Worm (Caenorhabditis elegans) whole organism, mixed stage, embryonic: ENCODE data around the gene ZC487.1.

Source experiments
- M03D4.4 ChIP-seq: sonication (generic microtip); optimal IDR thresholded peaks from 2 replicates; lab custom pipeline; 2017; ENCODE audit warnings: mild to moderate bottlenecking, missing genetic modification characterization, missing compliant biosample characterization
- bed-3 ChIP-seq: fragments of 200-800 bp; sonication (Bioruptor generic); optimal IDR thresholded peaks from 3 replicates; lab custom pipeline; 2018; ENCODE audit warnings: mild to moderate bottlenecking, missing genetic modification characterization, moderate library complexity, missing compliant biosample characterization
- blmp-1 ChIP-seq: fragments of 150-350 bp; optimal IDR thresholded peaks from 2 replicates; lab custom pipeline; 2014; ENCODE audit warnings: missing biosample characterization, missing genetic modification characterization
- ceh-39 ChIP-seq: fragments of 150-350 bp; optimal IDR thresholded peaks from 2 replicates; lab custom pipeline; 2014; ENCODE audit warnings: missing biosample characterization, missing genetic modification characterization
- ceh-43 ChIP-seq: fragments of 200-800 bp; sonication (Bioruptor generic); optimal IDR thresholded peaks from 2 replicates; lab custom pipeline; 2018; ENCODE audit warnings: mild to moderate bottlenecking, missing genetic modification characterization, moderate library complexity, missing compliant biosample characterization
- ceh-83 ChIP-seq: fragments of 200-800 bp; sonication (Bioruptor generic); optimal IDR thresholded peaks from 2 replicates; lab custom pipeline; 2018; ENCODE audit warnings: mild to moderate bottlenecking, missing genetic modification characterization, missing compliant biosample characterization
- ces-1 ChIP-seq: fragments of 150-350 bp; optimal IDR thresholded peaks from 2 replicates; lab custom pipeline; 2014; ENCODE audit warnings: missing biosample characterization, missing genetic modification reagents, missing genetic modification characterization
- cnd-1 ChIP-seq: fragments of 200-800 bp; sonication (Bioruptor generic); optimal IDR thresholded peaks from 2 replicates; lab custom pipeline; 2018; ENCODE audit warnings: mild to moderate bottlenecking, missing genetic modification characterization, missing compliant biosample characterization
- drap-1 ChIP-seq: fragments of 200-800 bp; sonication (Bioruptor generic); optimal IDR thresholded peaks from 3 replicates; lab custom pipeline; 2018; ENCODE audit warnings: mild to moderate bottlenecking, missing genetic modification characterization, missing compliant biosample characterization
- elt-1 ChIP-seq: sonication (generic microtip); optimal IDR thresholded peaks from 2 replicates; lab custom pipeline; 2017; ENCODE audit warnings: missing genetic modification characterization, mild to moderate bottlenecking, missing compliant biosample characterization, antibody characterized with exemption, moderate library complexity, borderline replicate concordance; ENCODE audit not compliant: insufficient read depth
- elt-3 ChIP-seq: fragments of 150-350 bp; optimal IDR thresholded peaks from 2 replicates; lab custom pipeline; 2014; ENCODE audit warnings: missing biosample characterization, missing genetic modification characterization
- flh-1 ChIP-seq: fragments of 200-800 bp; sonication (Bioruptor generic); optimal IDR thresholded peaks from 2 replicates; lab custom pipeline; 2018; ENCODE audit warnings: mild to moderate bottlenecking, missing genetic modification characterization, moderate library complexity, missing compliant biosample characterization
- ham-2 ChIP-seq: fragments of 200-800 bp; sonication (Bioruptor generic); optimal IDR thresholded peaks from 2 replicates; lab custom pipeline; 2018; ENCODE audit warnings: mild to moderate bottlenecking, missing genetic modification characterization, missing compliant biosample characterization
- hlh-1 ChIP-seq: fragments of 150-350 bp; optimal IDR thresholded peaks from 2 replicates; lab custom pipeline; 2014; ENCODE audit warnings: missing biosample characterization, missing genetic modification reagents, missing genetic modification characterization
- lin-13 ChIP-seq: fragments of 150-350 bp; optimal IDR thresholded peaks from 2 replicates; lab custom pipeline; 2014; ENCODE audit warnings: missing biosample characterization, missing genetic modification characterization
- lin-32 ChIP-seq: fragments of 200-800 bp; sonication (Bioruptor generic); optimal IDR thresholded peaks from 2 replicates; lab custom pipeline; 2018; ENCODE audit warnings: mild to moderate bottlenecking, missing genetic modification characterization, missing compliant biosample characterization
- lsy-2 ChIP-seq: fragments of 150-350 bp; optimal IDR thresholded peaks from 2 replicates; lab custom pipeline; 2014; ENCODE audit warnings: missing biosample characterization, missing genetic modification characterization
- mab-5 ChIP-seq: fragments of 150-350 bp; optimal IDR thresholded peaks from 2 replicates; lab custom pipeline; 2014; ENCODE audit warnings: missing biosample characterization, missing genetic modification characterization
- mep-1 ChIP-seq: fragments of 150-350 bp; optimal IDR thresholded peaks from 2 replicates; lab custom pipeline; 2017; ENCODE audit warnings: missing biosample characterization, missing genetic modification reagents, missing genetic modification characterization, inconsistent platforms
- mls-2 ChIP-seq: sonication (generic microtip); optimal IDR thresholded peaks from 2 replicates; lab custom pipeline; 2016; ENCODE audit warnings: mild to moderate bottlenecking, missing genetic modification characterization, moderate library complexity, missing compliant biosample characterization
- nhr-12 ChIP-seq: fragments of 150-350 bp; optimal IDR thresholded peaks from 2 replicates; lab custom pipeline; 2014; ENCODE audit warnings: missing biosample characterization, missing genetic modification characterization
- nhr-2 ChIP-seq: fragments of 150-350 bp; optimal IDR thresholded peaks from 2 replicates; lab custom pipeline; 2014; ENCODE audit warnings: missing biosample characterization, missing genetic modification characterization
- nhr-237 ChIP-seq: fragments of 150-350 bp; optimal IDR thresholded peaks from 2 replicates; lab custom pipeline; 2014; ENCODE audit warnings: missing biosample characterization, missing genetic modification characterization
- nhr-28 ChIP-seq: fragments of 150-350 bp; optimal IDR thresholded peaks from 2 replicates; lab custom pipeline; 2014; ENCODE audit warnings: missing biosample characterization, missing genetic modification characterization
- nhr-76 ChIP-seq: sonication (generic microtip); optimal IDR thresholded peaks from 2 replicates; lab custom pipeline; 2017; ENCODE audit warnings: missing biosample characterization, missing genetic modification characterization
- pha-4 ChIP-seq: fragments of 150-350 bp; optimal IDR thresholded peaks from 2 replicates; lab custom pipeline; 2018; ENCODE audit warnings: missing biosample characterization, missing genetic modification reagents, missing genetic modification characterization
- sem-2 ChIP-seq: fragments of 200-800 bp; sonication (Bioruptor generic); optimal IDR thresholded peaks from 2 replicates; lab custom pipeline; 2018; ENCODE audit warnings: mild to moderate bottlenecking, missing genetic modification characterization, missing compliant biosample characterization
- snpc-4 ChIP-seq: fragments of 150-350 bp; optimal IDR thresholded peaks from 2 replicates; lab custom pipeline; 2014; ENCODE audit warnings: missing biosample characterization, missing genetic modification characterization
- tbx-8 ChIP-seq: fragments of 200-800 bp; sonication (Bioruptor generic); optimal IDR thresholded peaks from 2 replicates; lab custom pipeline; 2018; ENCODE audit warnings: mild to moderate bottlenecking, missing genetic modification characterization, moderate library complexity, missing compliant biosample characterization
- unc-120 ChIP-seq: sonication (generic microtip); optimal IDR thresholded peaks from 2 replicates; lab custom pipeline; 2017; ENCODE audit warnings: missing genetic modification characterization, missing compliant biosample characterization; ENCODE audit not compliant: poor library complexity, severe bottlenecking
- unc-39 ChIP-seq: fragments of 150-350 bp; optimal IDR thresholded peaks from 2 replicates; lab custom pipeline; 2014; ENCODE audit warnings: missing biosample characterization, missing genetic modification characterization
- unc-62 ChIP-seq: fragments of 150-350 bp; optimal IDR thresholded peaks from 2 replicates; lab custom pipeline; 2014; ENCODE audit warnings: missing biosample characterization, missing genetic modification reagents, missing genetic modification characterization
- zip-8 ChIP-seq: fragments of 150-350 bp; optimal IDR thresholded peaks from 2 replicates; lab custom pipeline; 2014; ENCODE audit warnings: missing biosample characterization, missing genetic modification characterization
- ztf-11 ChIP-seq: fragments of 150-350 bp; optimal IDR thresholded peaks from 2 replicates; lab custom pipeline; 2014; ENCODE audit warnings: missing biosample characterization, missing genetic modification characterization

Gene ZC487.1

DNA sequence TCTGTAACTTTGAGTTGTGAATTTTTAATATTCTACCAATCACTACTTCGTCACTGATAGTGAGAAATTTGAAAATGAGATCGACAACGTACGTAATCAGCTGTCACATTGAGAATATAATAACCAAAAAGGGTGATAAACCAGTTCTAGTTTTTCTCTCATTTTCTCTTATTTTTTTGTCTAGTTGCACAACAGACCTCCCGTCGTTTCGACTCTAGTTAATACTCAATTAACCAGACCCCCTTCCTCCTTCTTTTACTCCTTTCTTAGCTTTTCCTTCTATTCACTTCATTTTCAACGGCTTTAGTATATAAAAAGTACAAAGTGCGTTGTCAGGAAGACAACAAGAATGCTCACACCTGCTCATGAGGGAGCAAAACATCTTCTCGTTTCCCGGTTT, at the start of gene ZC487.1:
Gene ZC487.1, plus strand, starts transcription at position 301 of the 400 bp plus-strand sequence.
- TF ChIP-seq nhr-76 (no peak), zip-8 (tag; lab: Kevin White, UChicago) (no peak), ceh-43 (GFP tag; lab: Kevin White, UChicago) (no peak), lin-32 (GFP tag; lab: Kevin White, UChicago) (no peak), bed-3 (GFP tag; lab: Kevin White, UChicago) (no peak), unc-120 (tag; lab: Kevin White, UChicago) (no peak), hlh-1 (tag; lab: Kevin White, UChicago) (no peak), nhr-237 (no peak), flh-1 (no peak), unc-62 (GFP tag; lab: Kevin White, UChicago) (no peak), tbx-8 (GFP tag; lab: Kevin White, UChicago) (no peak), mls-2 (tag; lab: Kevin White, UChicago) (no peak), nhr-28 (tag; lab: Kevin White, UChicago) (no peak), blmp-1 (tag; lab: Kevin White, UChicago) (no peak), unc-39 (tag; lab: Kevin White, UChicago) (no peak), cnd-1 (tag; lab: Kevin White, UChicago) (no peak), mab-5 (tag; lab: Kevin White, UChicago) (no peak), nhr-12 (tag; lab: Kevin White, UChicago) (no peak)

- no peak for TF ChIP-seq ces-1 (GFP tag; lab: Kevin White, UChicago)
- TF ChIP-seq nhr-2 (tag; lab: Kevin White, UChicago) = peak; percentile 86
- no peak for TF ChIP-seq mab-5 (tag; lab: Kevin White, UChicago)
- TF ChIP-seq mep-1 (tag; lab: Kevin White, UChicago) = no peak
- TF ChIP-seq lin-32 (GFP tag; lab: Kevin White, UChicago) = peak; percentile 54
- no peak for TF ChIP-seq unc-120 (tag; lab: Kevin White, UChicago)
- TF ChIP-seq M03D4.4 = no peak
- TF ChIP-seq elt-3 (tag; lab: Kevin White, UChicago) = no peak
- TF ChIP-seq unc-62 (GFP tag; lab: Kevin White, UChicago) = no peak
- no peak for TF ChIP-seq ham-2 (GFP tag; lab: Kevin White, UChicago)
- no peak for TF ChIP-seq nhr-76
- TF ChIP-seq nhr-28 (tag; lab: Kevin White, UChicago) = no peak
- TF ChIP-seq zip-8 (tag; lab: Kevin White, UChicago) = no peak
- no peak for TF ChIP-seq unc-39 (tag; lab: Kevin White, UChicago)
- TF ChIP-seq drap-1 = no peak
- TF ChIP-seq flh-1 = no peak
- TF ChIP-seq nhr-237 = no peak
- TF ChIP-seq cnd-1 (tag; lab: Kevin White, UChicago) = peak; percentile 33
- TF ChIP-seq bed-3 (GFP tag; lab: Kevin White, UChicago) = no peak
- TF ChIP-seq sem-2 = no peak
- TF ChIP-seq pha-4 = no peak
- TF ChIP-seq ceh-83 (GFP tag; lab: Kevin White, UChicago) = no peak
- TF ChIP-seq ceh-39 (tag; lab: Kevin White, UChicago) = no peak
- TF ChIP-seq ztf-11 = no peak
- no peak for TF ChIP-seq lin-13 (tag; lab: Kevin White, UChicago)
- no peak for TF ChIP-seq tbx-8 (GFP tag; lab: Kevin White, UChicago)
- no peak for TF ChIP-seq elt-1 (tag; lab: Kevin White, UChicago)
- TF ChIP-seq nhr-12 (tag; lab: Kevin White, UChicago) = no peak
- TF ChIP-seq mls-2 (tag; lab: Kevin White, UChicago) = no peak
- peak; percentile 8 for TF ChIP-seq lsy-2 (tag; lab: Kevin White, UChicago)
- no peak for TF ChIP-seq snpc-4
- no peak for TF ChIP-seq blmp-1 (tag; lab: Kevin White, UChicago)
Measured at ce11 chrV:6681501-6681900, 45.8 kb upstream of the ZC487.1 start, which contains the start of gene egl-46. egl-46 (minus strand) TSS chrV:6681573.

ce11 chrV:6683282-6683681, 44.0 kb upstream of the ZC487.1 start:
- no peak for TF ChIP-seq nhr-237
- TF ChIP-seq lin-32 (GFP tag; lab: Kevin White, UChicago) = peak; percentile 57
- no peak for TF ChIP-seq nhr-76
- no peak for TF ChIP-seq ham-2 (GFP tag; lab: Kevin White, UChicago)
- TF ChIP-seq unc-39 (tag; lab: Kevin White, UChicago) = no peak
- TF ChIP-seq ceh-83 (GFP tag; lab: Kevin White, UChicago) = no peak
- no peak for TF ChIP-seq hlh-1 (tag; lab: Kevin White, UChicago)
- TF ChIP-seq elt-3 (tag; lab: Kevin White, UChicago) = no peak
- no peak for TF ChIP-seq snpc-4
- peak; percentile 44 for TF ChIP-seq cnd-1 (tag; lab: Kevin White, UChicago)
- TF ChIP-seq tbx-8 (GFP tag; lab: Kevin White, UChicago) = no peak
- TF ChIP-seq lsy-2 (tag; lab: Kevin White, UChicago) = no peak
- no peak for TF ChIP-seq bed-3 (GFP tag; lab: Kevin White, UChicago)
- TF ChIP-seq nhr-12 (tag; lab: Kevin White, UChicago) = no peak
- peak; percentile 83 for TF ChIP-seq nhr-2 (tag; lab: Kevin White, UChicago)
- TF ChIP-seq mep-1 (tag; lab: Kevin White, UChicago) = peak; percentile 7
- no peak for TF ChIP-seq drap-1
